Worm (Caenorhabditis elegans): ENCODE data around the gene srab-12.

The srab-12 gene

DNA sequence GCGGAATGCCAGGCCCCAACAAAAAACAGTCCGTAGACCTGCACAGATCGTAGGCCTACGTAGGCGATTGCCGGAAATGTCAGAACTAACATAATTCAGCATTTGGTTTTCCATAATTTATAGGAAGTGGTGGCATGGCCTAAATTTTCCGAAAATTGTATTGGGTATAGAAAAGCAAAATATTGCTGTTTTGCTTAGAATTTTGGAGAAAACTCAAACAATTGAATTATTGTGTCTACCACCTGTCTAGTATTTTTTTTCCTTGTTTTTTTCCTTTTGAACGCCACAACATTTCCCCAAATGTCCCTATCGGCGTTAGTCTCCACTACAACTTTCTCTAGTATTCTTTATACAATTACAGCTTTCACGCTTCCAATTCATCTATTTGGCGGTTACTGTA lies 16.2 kb downstream of the srab-12 start, which contains the start of gene srh-284:
Gene srh-284, plus strand, starts transcription at position 301 of the 400 bp plus-strand sequence.
- no peak for TF ChIP-seq M03D4.4 (tag; optimal IDR thresholded peaks at IDR 0.05)
- no peak for TF ChIP-seq zip-8 (tag; optimal IDR thresholded peaks at IDR 0.05)
- TF ChIP-seq ham-2 (GFP tag; optimal IDR thresholded peaks at IDR 0.05) = no peak
- no peak for TF ChIP-seq lin-13 (tag; optimal IDR thresholded peaks at IDR 0.05)
- no peak for TF ChIP-seq bed-3 (GFP tag; optimal IDR thresholded peaks at IDR 0.05)
- TF ChIP-seq unc-62 (GFP tag; optimal IDR thresholded peaks at IDR 0.05) = no peak
- no peak for TF ChIP-seq pha-4 (tag; optimal IDR thresholded peaks at IDR 0.05)
- TF ChIP-seq mab-5 (tag; optimal IDR thresholded peaks at IDR 0.05) = no peak

- TF ChIP-seq ham-2 (GFP tag; optimal IDR thresholded peaks at IDR 0.05) = no peak
- no peak for TF ChIP-seq nhr-2 (tag; optimal IDR thresholded peaks at IDR 0.05)
- TF ChIP-seq cnd-1 (tag; optimal IDR thresholded peaks at IDR 0.05) = no peak
- no peak for TF ChIP-seq ceh-83 (GFP tag; optimal IDR thresholded peaks at IDR 0.05)
- no peak for TF ChIP-seq elt-3 (tag; optimal IDR thresholded peaks at IDR 0.05)
- no peak for TF ChIP-seq nhr-76 (tag; optimal IDR thresholded peaks at IDR 0.05)
- TF ChIP-seq flh-1 (GFP tag; optimal IDR thresholded peaks at IDR 0.05) = no peak
- no peak for TF ChIP-seq elt-1 (tag; optimal IDR thresholded peaks at IDR 0.05; ENCODE audit: borderline replicate concordance, insufficient read depth)
- no peak for TF ChIP-seq lsy-2 (tag; optimal IDR thresholded peaks at IDR 0.05)
- TF ChIP-seq sem-2 (GFP tag; optimal IDR thresholded peaks at IDR 0.05) = no peak
- TF ChIP-seq mep-1 (tag; optimal IDR thresholded peaks at IDR 0.05) = no peak
- no peak for TF ChIP-seq nhr-28 (tag; optimal IDR thresholded peaks at IDR 0.05)
- no peak for TF ChIP-seq nhr-237 (tag; optimal IDR thresholded peaks at IDR 0.05)
- TF ChIP-seq blmp-1 (tag; optimal IDR thresholded peaks at IDR 0.05) = no peak
- TF ChIP-seq sptf-1 (tag; optimal IDR thresholded peaks at IDR 0.05) = no peak
These were observed 18.4 kb downstream of the srab-12 start, which contains the start of the genes C47A10.16 and srh-283 for ce11 chrV:17765077-17765476. C47A10.16 (minus strand) TSS chrV:17765177. srh-283 (plus strand) TSS chrV:17765348.

ce11 chrV:17755592-17755991 lies 27.9 kb downstream of the srab-12 start, which contains the start of gene pgp-9:
pgp-9 (plus strand) TSS chrV:17755892.
- TF ChIP-seq hlh-1 (tag; optimal IDR thresholded peaks at IDR 0.05) (no peak), lin-32 (GFP tag; optimal IDR thresholded peaks at IDR 0.05) (no peak), snpc-4 (tag; optimal IDR thresholded peaks at IDR 0.05) (no peak), cnd-1 (tag; optimal IDR thresholded peaks at IDR 0.05) (no peak), lin-13 (tag; optimal IDR thresholded peaks at IDR 0.05) (no peak), nhr-76 (tag; optimal IDR thresholded peaks at IDR 0.05) (no peak), flh-1 (GFP tag; optimal IDR thresholded peaks at IDR 0.05) (no peak), ceh-43 (GFP tag; optimal IDR thresholded peaks at IDR 0.05) (no peak), ces-1 (GFP tag; optimal IDR thresholded peaks at IDR 0.05) (no peak), nhr-28 (tag; optimal IDR thresholded peaks at IDR 0.05) (no peak), unc-120 (tag; optimal IDR thresholded peaks at IDR 0.05; ENCODE audit: poor library complexity, severe bottlenecking) (no peak), drap-1 (GFP tag; optimal IDR thresholded peaks at IDR 0.05) (no peak), sptf-1 (tag; optimal IDR thresholded peaks at IDR 0.05) (no peak), ztf-11 (tag; optimal IDR thresholded peaks at IDR 0.05) (no peak), zip-8 (tag; optimal IDR thresholded peaks at IDR 0.05) (no peak), elt-1 (tag; optimal IDR thresholded peaks at IDR 0.05; ENCODE audit: borderline replicate concordance, insufficient read depth) (no peak), blmp-1 (tag; optimal IDR thresholded peaks at IDR 0.05) (no peak), bed-3 (GFP tag; optimal IDR thresholded peaks at IDR 0.05) (no peak)

DNA sequence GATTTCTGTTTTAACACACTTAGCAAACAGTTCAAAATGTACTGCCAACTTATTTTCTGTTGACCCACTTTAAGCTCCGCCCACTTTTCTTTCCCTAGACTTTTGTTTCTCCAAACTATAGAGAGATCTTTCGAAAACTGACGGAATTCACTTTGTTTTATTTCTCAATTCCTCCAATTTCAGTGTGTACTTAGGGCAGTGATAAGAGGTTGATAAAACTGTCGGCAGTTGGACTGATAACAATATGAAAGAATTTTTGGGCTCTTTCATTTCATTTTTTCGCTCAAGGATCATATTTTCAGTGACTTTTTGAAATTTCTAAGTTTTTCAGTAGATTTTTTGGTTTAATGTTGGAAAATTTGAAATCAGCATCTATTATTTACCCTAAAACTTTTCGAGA lies 28.4 kb downstream of the srab-12 start:
- TF ChIP-seq lin-32 (GFP tag; optimal IDR thresholded peaks at IDR 0.05) (no peak), mab-5 (tag; optimal IDR thresholded peaks at IDR 0.05) (no peak), ceh-43 (GFP tag; optimal IDR thresholded peaks at IDR 0.05) (no peak), zip-8 (tag; optimal IDR thresholded peaks at IDR 0.05) (no peak), mls-2 (tag; optimal IDR thresholded peaks at IDR 0.05) (no peak), unc-62 (GFP tag; optimal IDR thresholded peaks at IDR 0.05) (no peak), sptf-1 (tag; optimal IDR thresholded peaks at IDR 0.05) (no peak), cnd-1 (tag; optimal IDR thresholded peaks at IDR 0.05) (no peak), nhr-76 (tag; optimal IDR thresholded peaks at IDR 0.05) (no peak), M03D4.4 (tag; optimal IDR thresholded peaks at IDR 0.05) (no peak), tbx-8 (GFP tag; optimal IDR thresholded peaks at IDR 0.05) (no peak)

ce11 chrV:17752340-17752739 lies 31.1 kb downstream of the srab-12 start:
- no peak for TF ChIP-seq nhr-28 (tag; optimal IDR thresholded peaks at IDR 0.05)
- no peak for TF ChIP-seq nhr-76 (tag; optimal IDR thresholded peaks at IDR 0.05)
- no peak for TF ChIP-seq unc-62 (GFP tag; optimal IDR thresholded peaks at IDR 0.05)
- TF ChIP-seq mep-1 (tag; optimal IDR thresholded peaks at IDR 0.05) = no peak
- no peak for TF ChIP-seq elt-1 (tag; optimal IDR thresholded peaks at IDR 0.05; ENCODE audit: borderline replicate concordance, insufficient read depth)
- TF ChIP-seq sem-2 (GFP tag; optimal IDR thresholded peaks at IDR 0.05) = no peak
- no peak for TF ChIP-seq elt-3 (tag; optimal IDR thresholded peaks at IDR 0.05)
- no peak for TF ChIP-seq tbx-8 (GFP tag; optimal IDR thresholded peaks at IDR 0.05)
